Worm (Caenorhabditis elegans): Measurements from ENCODE around the gene srx-54.

Gene srx-54

DNA sequence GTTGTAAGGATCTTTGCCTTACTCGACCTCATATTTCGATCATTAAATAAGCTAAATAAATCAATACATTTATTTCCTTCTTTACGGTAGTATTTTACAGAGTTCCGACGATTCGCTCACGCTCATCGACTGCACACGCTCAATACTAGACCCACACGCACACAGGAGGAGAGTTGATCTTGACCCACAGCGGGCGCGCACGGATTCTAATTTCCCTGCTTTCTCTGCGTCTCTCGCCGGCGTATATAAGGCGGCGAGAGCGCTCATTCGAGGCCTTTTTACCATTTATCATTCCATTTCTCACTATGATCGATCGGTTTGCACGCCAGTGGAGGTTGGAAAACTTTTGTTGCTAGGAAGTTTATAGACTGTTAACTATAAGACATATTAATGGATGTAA lies 25.0 kb upstream of the srx-54 start (continued):
- TF ChIP-seq hrde-1 (tag; optimal IDR thresholded peaks at IDR 0.05; ENCODE audit: borderline replicate concordance) (no peak), madf-3 (GFP tag; IDR thresholded peaks at IDR 0.05) (0 out of 2 replicates have a peak, but pooled peaks have one; percentile 42), xnd-1 (tag; optimal IDR thresholded peaks at IDR 0.05) (peak; percentile 84), attf-5 (GFP tag; optimal IDR thresholded peaks at IDR 0.05) (no peak), ceh-27 (GFP tag; optimal IDR thresholded peaks at IDR 0.05) (no peak), somi-1 (GFP tag; optimal IDR thresholded peaks at IDR 0.05) (no peak), F57C9.4 (tag; optimal IDR thresholded peaks at IDR 0.05) (no peak), Y79H2A.3 (GFP tag; conservative IDR thresholded peaks at IDR 0.05) (no peak), F37B4.10 (GFP tag; IDR thresholded peaks at IDR 0.05) (no peak), chd-7 (tag; optimal IDR thresholded peaks at IDR 0.05) (no peak), F39B2.1 (GFP tag; IDR thresholded peaks at IDR 0.05) (no peak), lin-54 (GFP tag; optimal IDR thresholded peaks at IDR 0.05) (no peak), attf-6 (GFP tag; IDR thresholded peaks at IDR 0.05) (peak; percentile 78), madf-8 (GFP tag; conservative IDR thresholded peaks at IDR 0.05) (peak; percentile 78), gei-17 (GFP tag; optimal IDR thresholded peaks at IDR 0.05) (no peak), ama-1 (optimal IDR thresholded peaks at IDR 0.05) (no peak), ama-1 (GFP tag; optimal IDR thresholded peaks at IDR 0.05) (no peak), dox-1 (GFP tag; IDR thresholded peaks at IDR 0.05) (no peak), ztf-6 (GFP tag; IDR thresholded peaks at IDR 0.05) (no peak), nfya-1 (tag; optimal IDR thresholded peaks at IDR 0.05; ENCODE audit: borderline replicate concordance, insufficient read depth) (no peak), F22D6.2 (tag; optimal IDR thresholded peaks at IDR 0.05) (no peak), aptf-3 (GFP tag; IDR thresholded peaks at IDR 0.05) (no peak), nhr-179 (tag; optimal IDR thresholded peaks at IDR 0.05) (no peak), madf-10 (tag; optimal IDR thresholded peaks at IDR 0.05) (no peak)

DNA sequence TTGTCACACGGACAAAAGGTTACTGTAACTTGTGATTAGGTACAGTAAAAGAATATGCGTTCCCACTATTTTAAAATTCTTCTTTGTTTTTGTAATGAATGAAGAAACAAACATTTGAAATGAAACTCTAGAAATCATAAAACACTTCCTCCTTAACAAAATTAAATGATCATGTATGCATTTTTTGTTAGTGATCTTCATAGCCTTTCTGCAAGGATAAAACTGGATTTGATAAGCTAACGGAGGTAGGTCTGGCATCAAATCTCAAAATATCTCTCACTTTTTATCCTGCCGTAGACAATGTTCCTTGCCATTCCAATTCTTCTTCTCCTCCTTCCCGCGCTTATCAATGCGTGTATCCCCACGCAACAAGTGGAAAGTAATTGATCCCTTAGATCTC lies 23.5 kb upstream of the srx-54 start, which contains the start of gene clec-238:
clec-238 (plus strand) TSS at position 301 of the 400 bp plus-strand sequence.
- TF ChIP-seq madf-10 (tag; optimal IDR thresholded peaks at IDR 0.05), result no peak
- TF ChIP-seq ztf-28 (GFP tag; IDR thresholded peaks at IDR 0.05), result no peak
- no peak for TF ChIP-seq ceh-40 (GFP tag; IDR thresholded peaks at IDR 0.05)
- no peak for TF ChIP-seq somi-1 (GFP tag; optimal IDR thresholded peaks at IDR 0.05)
- TF ChIP-seq zim-3 (tag; optimal IDR thresholded peaks at IDR 0.05), result no peak

DNA sequence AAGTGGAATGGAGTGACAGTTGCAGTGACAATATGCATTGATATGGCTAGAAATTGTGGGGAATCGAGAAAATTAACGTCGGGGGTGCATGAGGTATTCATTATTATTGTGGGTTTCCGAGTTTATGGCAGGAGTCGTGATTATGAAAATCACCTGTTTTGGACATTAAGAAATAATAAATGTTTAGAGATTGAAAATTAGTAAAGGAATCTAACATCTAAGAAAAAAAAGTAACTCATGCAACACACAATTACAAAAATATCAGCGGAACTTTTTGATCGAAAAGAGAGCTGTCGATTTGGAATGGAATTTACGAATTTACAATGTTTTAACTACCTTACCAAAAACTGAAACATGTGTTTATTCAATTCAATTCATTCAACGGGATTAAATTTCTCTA lies 20.3 kb upstream of the srx-54 start, which contains the start of gene srh-206:
srh-206 (minus strand) TSS at position 101 of the 400 bp plus-strand sequence.
- no peak for TF ChIP-seq madf-8 (GFP tag; conservative IDR thresholded peaks at IDR 0.05)
- no peak for TF ChIP-seq athp-1 (tag; optimal IDR thresholded peaks at IDR 0.05)
- no peak for TF ChIP-seq F39B2.1 (GFP tag; IDR thresholded peaks at IDR 0.05)
- TF ChIP-seq lin-54 (GFP tag; optimal IDR thresholded peaks at IDR 0.05), result no peak
- no peak for TF ChIP-seq sdz-38 (tag; optimal IDR thresholded peaks at IDR 0.05)
- no peak for TF ChIP-seq dpff-1 (tag; optimal IDR thresholded peaks at IDR 0.05)
- TF ChIP-seq nhr-80 (tag; optimal IDR thresholded peaks at IDR 0.05), result no peak
- no peak for TF ChIP-seq bed-1 (GFP tag; IDR thresholded peaks at IDR 0.05)
- TF ChIP-seq zfh-2 (GFP tag; conservative IDR thresholded peaks at IDR 0.05), result no peak
- no peak for TF ChIP-seq rcor-1 (GFP tag; IDR thresholded peaks at IDR 0.05)
- no peak for TF ChIP-seq Y79H2A.3 (GFP tag; conservative IDR thresholded peaks at IDR 0.05)
- TF ChIP-seq hlh-26 (GFP tag; conservative IDR thresholded peaks at IDR 0.05), result no peak
- no peak for TF ChIP-seq unc-130 (GFP tag; optimal IDR thresholded peaks at IDR 0.05)
- TF ChIP-seq T26A5.8 (tag; optimal IDR thresholded peaks at IDR 0.05), result no peak
- no peak for TF ChIP-seq lsy-27 (tag; optimal IDR thresholded peaks at IDR 0.05; ENCODE audit: borderline replicate concordance, insufficient read depth)
- TF ChIP-seq aptf-3 (GFP tag; IDR thresholded peaks at IDR 0.05), result no peak
- no peak for TF ChIP-seq Y53G8AR.9 (GFP tag; conservative IDR thresholded peaks at IDR 0.05)
- no peak for TF ChIP-seq ceh-91 (GFP tag; IDR thresholded peaks at IDR 0.05)
